Fruit fly (Drosophila melanogaster) whole organism, prepupa: ENCODE measurements around the gene Axud1.

ENCODE experiments used
- Blimp-1 ChIP-seq: fragments of 200-800 bp; sonication (Bioruptor generic); optimal IDR thresholded peaks from 3 replicates; lab custom pipeline; 2017; ENCODE audit warnings: missing biosample characterization, missing genetic modification characterization, mild to moderate bottlenecking, moderate library complexity, missing genetic modification reagents
- CG10631 ChIP-seq: fragments of 200-800 bp; sonication (Bioruptor generic); optimal IDR thresholded peaks from 2 replicates; lab custom pipeline; 2016; ENCODE audit warnings: missing biosample characterization, missing genetic modification characterization
- CG10669 ChIP-seq: fragments of 200-800 bp; sonication (Bioruptor generic); optimal IDR thresholded peaks from 3 replicates; lab custom pipeline; 2018; ENCODE audit warnings: missing biosample characterization, mild to moderate bottlenecking, missing genetic modification characterization, moderate library complexity
- CG11762 ChIP-seq: fragments of 200-800 bp; sonication (Bioruptor generic); optimal IDR thresholded peaks from 3 replicates; lab custom pipeline; 2016; ENCODE audit warnings: missing biosample characterization, missing genetic modification characterization; ENCODE audit not compliant: insufficient read depth
- CG11902 ChIP-seq: fragments of 200-800 bp; sonication (Bioruptor generic); optimal IDR thresholded peaks from 3 replicates; lab custom pipeline; 2016; ENCODE audit warnings: missing biosample characterization, missing genetic modification characterization
- CG15336 ChIP-seq: fragments of 200-800 bp; sonication (Bioruptor generic); IDR thresholded peaks from 2 replicates; pipeline ENCODE4 v1.3.6; 2022; ENCODE audit warnings: missing biosample characterization, missing genetic modification characterization
- CG1621 ChIP-seq: fragments of 200-800 bp; sonication (Bioruptor generic); optimal IDR thresholded peaks from 3 replicates; lab custom pipeline; 2018; ENCODE audit warnings: missing biosample characterization, mild to moderate bottlenecking, missing genetic modification characterization
- CG16779 ChIP-seq: fragments of 200-800 bp; sonication (Bioruptor generic); optimal IDR thresholded peaks from 3 replicates; lab custom pipeline; 2017; ENCODE audit warnings: missing biosample characterization, mild to moderate bottlenecking, missing genetic modification characterization
- CG31627 ChIP-seq: fragments of 200-800 bp; sonication (Bioruptor generic); optimal IDR thresholded peaks from 3 replicates; lab custom pipeline; 2016; ENCODE audit warnings: missing biosample characterization, missing genetic modification characterization
- CG32006 ChIP-seq: fragments of 200-800 bp; sonication (Bioruptor generic); optimal IDR thresholded peaks from 3 replicates; lab custom pipeline; 2017; ENCODE audit warnings: missing biosample characterization, mild to moderate bottlenecking, missing genetic modification characterization
- CG34406 ChIP-seq: fragments of 200-800 bp; sonication (Bioruptor generic); optimal IDR thresholded peaks from 3 replicates; lab custom pipeline; 2016; ENCODE audit warnings: missing biosample characterization, missing genetic modification characterization
- CG4318 ChIP-seq: fragments of 200-800 bp; sonication (Bioruptor generic); optimal IDR thresholded peaks from 3 replicates; lab custom pipeline; 2017; ENCODE audit warnings: missing biosample characterization, mild to moderate bottlenecking, missing genetic modification characterization
- CG6163 ChIP-seq: fragments of 200-800 bp; sonication (Bioruptor generic); IDR thresholded peaks from 3 replicates; pipeline ENCODE4 v1.3.6; 2022; ENCODE audit warnings: missing biosample characterization, missing genetic modification characterization
- CG6276 ChIP-seq: fragments of 200-800 bp; sonication (Bioruptor generic); optimal IDR thresholded peaks from 2 replicates; lab custom pipeline; 2017; ENCODE audit warnings: missing biosample characterization, mild to moderate bottlenecking, missing genetic modification characterization
- CG6792 ChIP-seq: fragments of 200-800 bp; sonication (Bioruptor generic); optimal IDR thresholded peaks from 3 replicates; lab custom pipeline; 2016; ENCODE audit warnings: missing biosample characterization, missing genetic modification characterization
- CG6854 ChIP-seq: fragments of 200-800 bp; sonication (Bioruptor generic); optimal IDR thresholded peaks from 2 replicates; lab custom pipeline; 2017; ENCODE audit warnings: missing biosample characterization, mild to moderate bottlenecking, missing genetic modification characterization
- CG7368 ChIP-seq: fragments of 200-800 bp; sonication (Bioruptor generic); optimal IDR thresholded peaks from 3 replicates; lab custom pipeline; 2016; ENCODE audit warnings: missing biosample characterization, missing genetic modification characterization
- CG8119 ChIP-seq: fragments of 200-800 bp; sonication (Bioruptor generic); IDR thresholded peaks from 3 replicates; pipeline ENCODE4 v1.3.6; 2022; ENCODE audit warnings: missing biosample characterization, missing genetic modification characterization
- CG8632 ChIP-seq: fragments of 200-800 bp; sonication (Bioruptor generic); optimal IDR thresholded peaks from 3 replicates; lab custom pipeline; 2016; ENCODE audit warnings: missing biosample characterization, missing genetic modification characterization
- CG9139 ChIP-seq: fragments of 200-800 bp; sonication (Bioruptor generic); optimal IDR thresholded peaks from 3 replicates; lab custom pipeline; 2017; ENCODE audit warnings: missing biosample characterization, mild to moderate bottlenecking, missing genetic modification characterization
- Eip75B ChIP-seq: fragments of 200-800 bp; sonication (Bioruptor generic); optimal IDR thresholded peaks from 3 replicates; lab custom pipeline; 2016; ENCODE audit warnings: missing biosample characterization, missing genetic modification characterization
- Eip78C ChIP-seq: fragments of 200-800 bp; sonication (Bioruptor generic); peaks from one replicate; lab custom pipeline; 2016; ENCODE audit warnings: missing biosample characterization, missing genetic modification characterization
- Eip93F ChIP-seq: fragments of 200-800 bp; sonication (Bioruptor generic); optimal IDR thresholded peaks from 2 replicates; lab custom pipeline; 2016; ENCODE audit warnings: missing biosample characterization, mild to moderate bottlenecking, missing genetic modification characterization
- Ets21C ChIP-seq: fragments of 200-800 bp; sonication (Bioruptor generic); optimal IDR thresholded peaks from 3 replicates; lab custom pipeline; 2016; ENCODE audit warnings: missing biosample characterization, missing genetic modification characterization
- Gug ChIP-seq: fragments of 200-800 bp; sonication (Bioruptor generic); IDR thresholded peaks from 2 replicates; pipeline ENCODE4 v1.3.6; 2022; ENCODE audit warnings: missing biosample characterization, missing genetic modification characterization
- Hr38 ChIP-seq: sonication (Bioruptor generic); optimal IDR thresholded peaks from 2 replicates; lab custom pipeline; 2016; ENCODE audit warnings: missing biosample characterization, missing genetic modification characterization
- Hr39 ChIP-seq: fragments of 200-800 bp; sonication (Bioruptor generic); optimal IDR thresholded peaks from 2 replicates; lab custom pipeline; 2016; ENCODE audit warnings: missing biosample characterization, missing genetic modification characterization
- Hr4 ChIP-seq: fragments of 200-800 bp; sonication (Bioruptor generic); optimal IDR thresholded peaks from 3 replicates; lab custom pipeline; 2016; ENCODE audit warnings: missing biosample characterization, missing genetic modification characterization
- Smox ChIP-seq: fragments of 200-800 bp; sonication (Bioruptor generic); optimal IDR thresholded peaks from 3 replicates; lab custom pipeline; 2016; ENCODE audit warnings: missing biosample characterization, missing genetic modification characterization
- Sox102F ChIP-seq: fragments of 200-800 bp; sonication (Bioruptor generic); optimal IDR thresholded peaks from 2 replicates; lab custom pipeline; 2016; ENCODE audit warnings: missing biosample characterization, mild to moderate bottlenecking, missing genetic modification characterization
- Sox14 ChIP-seq: fragments of 200-800 bp; sonication (Bioruptor generic); optimal IDR thresholded peaks from 3 replicates; lab custom pipeline; 2016; ENCODE audit warnings: missing biosample characterization, missing genetic modification characterization
- Sox15 ChIP-seq: fragments of 200-800 bp; sonication (Bioruptor generic); optimal IDR thresholded peaks from 3 replicates; lab custom pipeline; 2016; ENCODE audit warnings: missing biosample characterization, missing genetic modification characterization
- cyc ChIP-seq: fragments of 200-800 bp; sonication (Bioruptor generic); optimal IDR thresholded peaks from 3 replicates; lab custom pipeline; 2016; ENCODE audit warnings: missing biosample characterization, missing genetic modification characterization
- dac ChIP-seq: fragments of 200-800 bp; sonication (Bioruptor generic); optimal IDR thresholded peaks from 2 replicates; lab custom pipeline; 2017; ENCODE audit warnings: missing biosample characterization, mild to moderate bottlenecking, missing genetic modification characterization
- eg ChIP-seq: fragments of 200-800 bp; sonication (Bioruptor generic); IDR thresholded peaks from 3 replicates; pipeline ENCODE4 v1.3.6; 2022; ENCODE audit warnings: missing biosample characterization, missing genetic modification characterization
- fd59A ChIP-seq: fragments of 200-800 bp; sonication (Bioruptor generic); optimal IDR thresholded peaks from 2 replicates; lab custom pipeline; 2017; ENCODE audit warnings: missing biosample characterization, mild to moderate bottlenecking, missing genetic modification characterization, missing genetic modification reagents
- fkh ChIP-seq: fragments of 200-800 bp; sonication (Bioruptor generic); optimal IDR thresholded peaks from 3 replicates; lab custom pipeline; 2017; ENCODE audit warnings: missing biosample characterization, mild to moderate bottlenecking, missing genetic modification characterization, moderate library complexity
- lz ChIP-seq: fragments of 200-800 bp; sonication (Bioruptor generic); optimal IDR thresholded peaks from 3 replicates; lab custom pipeline; 2016; ENCODE audit warnings: missing biosample characterization, missing genetic modification characterization
- net ChIP-seq: fragments of 200-800 bp; sonication (Bioruptor generic); optimal IDR thresholded peaks from 3 replicates; lab custom pipeline; 2016; ENCODE audit warnings: missing biosample characterization, missing genetic modification characterization
- pdm3 ChIP-seq: fragments of 200-800 bp; sonication (Bioruptor generic); optimal IDR thresholded peaks from 3 replicates; lab custom pipeline; 2016; ENCODE audit warnings: missing biosample characterization, missing genetic modification characterization
- salr ChIP-seq, 2 experiments: fragments of 200-800 bp; sonication (Bioruptor generic); optimal IDR thresholded peaks; 3 replicates each; lab custom pipeline; 2016 to 2018; ENCODE audit warnings: missing biosample characterization in 2 of 2, missing genetic modification characterization in 2 of 2, mild to moderate bottlenecking in 1 of 2
- spab ChIP-seq: fragments of 200-800 bp; sonication (Bioruptor generic); optimal IDR thresholded peaks from 2 replicates; lab custom pipeline; 2017; ENCODE audit warnings: missing biosample characterization, mild to moderate bottlenecking, missing genetic modification characterization, missing genetic modification reagents
- ss ChIP-seq, 2 experiments: fragments of 200-800 bp; sonication (Bioruptor generic); optimal IDR thresholded peaks; 2 replicates in 1 of 2; 3 replicates in 1 of 2; lab custom pipeline; 2017 to 2018; ENCODE audit warnings: mild to moderate bottlenecking in 2 of 2, missing biosample characterization in 2 of 2, missing genetic modification characterization in 2 of 2, moderate library complexity in 1 of 2
- svp ChIP-seq: fragments of 200-800 bp; sonication (Bioruptor generic); peaks from one replicate; lab custom pipeline; 2016; ENCODE audit warnings: missing biosample characterization, missing genetic modification characterization
- topi ChIP-seq: fragments of 200-800 bp; sonication (Bioruptor generic); optimal IDR thresholded peaks from 3 replicates; lab custom pipeline; 2016; ENCODE audit warnings: missing biosample characterization, missing genetic modification characterization
- vri ChIP-seq: fragments of 200-800 bp; sonication (Bioruptor generic); optimal IDR thresholded peaks from 3 replicates; lab custom pipeline; 2016; ENCODE audit warnings: missing biosample characterization, mild to moderate bottlenecking, missing genetic modification characterization

Gene Axud1

DNA sequence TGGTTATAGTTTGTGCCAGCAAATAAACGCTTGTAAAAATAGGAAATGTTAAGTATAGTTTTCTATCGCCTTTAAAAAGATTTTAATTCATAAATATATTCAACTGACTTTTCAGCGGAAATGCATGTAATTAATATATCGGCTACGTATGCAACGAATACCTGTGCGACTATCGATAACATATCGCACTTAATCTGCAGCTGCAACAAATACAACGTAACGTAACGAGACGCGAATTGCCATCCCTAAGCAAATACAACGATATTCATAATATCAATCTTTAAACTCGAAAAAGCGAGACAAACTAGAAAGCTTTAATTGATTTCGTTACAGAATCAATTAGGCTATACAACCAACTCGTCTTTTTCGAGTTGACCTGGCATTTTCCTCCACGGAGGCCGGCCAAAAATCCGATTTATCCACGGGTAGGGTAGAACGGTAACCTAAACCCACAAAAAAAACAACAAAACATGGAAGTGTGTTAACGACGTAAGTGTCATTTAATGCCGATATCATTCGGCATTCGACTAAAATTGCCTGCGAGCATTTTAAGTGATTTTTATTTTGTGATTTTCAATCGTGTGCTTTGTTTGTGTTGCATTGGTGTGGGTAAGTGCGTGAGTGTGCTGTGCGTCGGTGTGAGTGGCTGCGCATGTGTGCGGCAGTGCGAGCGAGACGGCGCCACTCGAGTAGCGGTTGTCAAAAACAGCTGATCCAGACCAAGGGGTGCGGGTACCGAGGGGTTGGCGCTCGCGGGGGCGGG is 10.7 kb downstream of the Axud1 start, which contains the start of gene Atxn7 (continued):
- peak; percentile 40 for TF ChIP-seq fd59A
- peak; percentile 46 for TF ChIP-seq CG10669
- TF ChIP-seq salr (GFP tag; optimal IDR thresholded peaks at IDR 0.05; lab: Kevin White, UChicago): peak in 1 of 2 experiments; percentile 68
- TF ChIP-seq CG31627 (GFP tag; lab: Kevin White, UChicago): peak; percentile 72
- TF ChIP-seq Sox14: peak; percentile 79
- peak; percentile 65 for TF ChIP-seq Eip75B (GFP tag; lab: Kevin White, UChicago)
- TF ChIP-seq CG7368 (GFP tag; lab: Kevin White, UChicago): peak; percentile 17
- peak; percentile 46 for TF ChIP-seq CG6792 (GFP tag; lab: Kevin White, UChicago)
- peak; percentile 80 for TF ChIP-seq svp (GFP tag; lab: Kevin White, UChicago)
- peak; percentile 76 for TF ChIP-seq CG6854 (GFP tag; lab: Kevin White, UChicago)
- TF ChIP-seq CG15336 (GFP tag; lab: Robert Waterston, UW): peak; percentile 16; the same call in 1 of the 2 replicates
- peak; percentile 81 for TF ChIP-seq lz (GFP tag; lab: Kevin White, UChicago)
- no peak for TF ChIP-seq CG6276
- no peak for TF ChIP-seq Sox15 (GFP tag; lab: Kevin White, UChicago)
- TF ChIP-seq CG1621 (tag; lab: Kevin White, UChicago): peak; percentile 46
- TF ChIP-seq Smox (GFP tag; lab: Kevin White, UChicago): peak; percentile 67
- TF ChIP-seq CG16779 (tag; lab: Kevin White, UChicago): peak; percentile 50
- peak; percentile 80 for TF ChIP-seq CG6163
- TF ChIP-seq Eip93F (GFP tag; lab: Kevin White, UChicago): no peak
- peak; percentile 69 for TF ChIP-seq cyc (GFP tag; lab: Kevin White, UChicago)
- TF ChIP-seq Ets21C: peak; percentile 1
- TF ChIP-seq Blimp-1 (GFP tag; lab: Kevin White, UChicago): peak; percentile 59
- TF ChIP-seq CG11902 (GFP tag; lab: Kevin White, UChicago): peak; percentile 6
- TF ChIP-seq CG32006 (GFP tag; lab: Kevin White, UChicago): peak; percentile 2
- peak; percentile 13 for TF ChIP-seq CG10631
- TF ChIP-seq Eip78C (GFP tag; lab: Kevin White, UChicago): peak; percentile 86
- peak; percentile 44 for TF ChIP-seq dac
- no peak; the same call in 2 of the 3 replicates for TF ChIP-seq CG8119 (GFP tag; lab: Robert Waterston, UW)
- no peak for TF ChIP-seq CG11762 (GFP tag; lab: Kevin White, UChicago)
- TF ChIP-seq ss (GFP tag; optimal IDR thresholded peaks at IDR 0.05; lab: Kevin White, UChicago): peak; percentile 28 to 47
- peak; percentile 76 for TF ChIP-seq topi (GFP tag; lab: Kevin White, UChicago)
- TF ChIP-seq vri (GFP tag; lab: Kevin White, UChicago): no peak
- TF ChIP-seq spab (GFP tag; lab: Kevin White, UChicago): no peak
- TF ChIP-seq Sox102F: peak; percentile 70
- peak; percentile 80 for TF ChIP-seq eg (GFP tag; lab: Robert Waterston, UW)

DNA sequence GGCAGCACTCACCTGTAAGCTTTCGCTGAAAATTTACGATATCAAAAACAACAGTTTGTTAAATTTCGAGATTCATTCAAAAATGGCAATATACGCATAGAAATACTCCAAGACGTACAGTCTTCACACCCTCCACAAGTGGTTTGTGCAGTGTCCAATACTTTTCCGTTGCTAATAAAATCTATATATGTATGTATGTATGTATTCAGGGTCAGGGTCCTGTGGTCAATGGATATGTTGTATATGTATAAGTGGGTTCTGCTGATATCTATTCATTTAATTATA is 11.2 kb downstream of the Axud1 start:
- TF ChIP-seq vri (GFP tag; lab: Kevin White, UChicago): no peak
- TF ChIP-seq Smox (GFP tag; lab: Kevin White, UChicago): no peak
- TF ChIP-seq CG6276: no peak
- TF ChIP-seq CG8119 (GFP tag; lab: Robert Waterston, UW): 0 out of 3 replicates have a peak, but pooled peaks have one; percentile 24
- no peak for TF ChIP-seq CG8632 (GFP tag; lab: Kevin White, UChicago)

DNA sequence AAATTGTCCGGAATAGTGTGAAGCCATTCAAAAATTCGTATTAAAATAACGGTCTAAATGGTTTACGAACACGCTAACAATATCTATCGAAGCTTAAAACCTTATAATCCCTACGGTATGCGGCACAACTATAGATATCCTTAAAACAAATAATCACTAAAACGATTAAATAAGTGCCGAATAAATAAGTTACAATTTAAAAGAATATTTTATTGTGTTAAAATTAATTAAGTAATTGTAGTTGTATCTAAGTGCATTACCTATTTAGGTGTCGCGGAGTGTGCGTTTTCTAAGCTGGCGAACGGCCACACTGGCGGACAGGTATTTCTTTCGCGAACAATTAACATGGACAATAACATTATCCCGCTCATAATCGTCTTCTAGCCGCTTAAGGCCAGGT is 15.7 kb downstream of the Axud1 start, which contains the start of gene Eogt:
TSS of gene Eogt (plus strand) at position 293 of the 400 bp plus-strand sequence.
- TF ChIP-seq Hr4 (peak; percentile 93), dac (peak; percentile 84), Eip75B (GFP tag; lab: Kevin White, UChicago) (peak; percentile 89), Hr38 (GFP tag; lab: Kevin White, UChicago) (no peak), CG34406 (peak; percentile 95), Hr39 (peak; percentile 90), CG9139 (GFP tag; lab: Kevin White, UChicago) (peak; percentile 80), Ets21C (peak; percentile 86), Sox15 (GFP tag; lab: Kevin White, UChicago) (peak; percentile 96), ss (GFP tag; optimal IDR thresholded peaks at IDR 0.05; lab: Kevin White, UChicago) (peak in 1 of 2 experiments; percentile 92), CG10669 (peak; percentile 94), salr (GFP tag; optimal IDR thresholded peaks at IDR 0.05; lab: Kevin White, UChicago) (peak; percentile 84 to 96), net (GFP tag; lab: Kevin White, UChicago) (peak; percentile 89), Sox102F (peak; percentile 88), CG6854 (GFP tag; lab: Kevin White, UChicago) (peak; percentile 83), Gug (peak; percentile 95), pdm3 (GFP tag; lab: Kevin White, UChicago) (peak; percentile 93), vri (GFP tag; lab: Kevin White, UChicago) (no peak), CG16779 (tag; lab: Kevin White, UChicago) (peak; percentile 88), CG4318 (GFP tag; lab: Kevin White, UChicago) (peak; percentile 89), eg (GFP tag; lab: Robert Waterston, UW) (peak; percentile 99), fkh (GFP tag; lab: Kevin White, UChicago) (peak; percentile 46)
